Worm (Caenorhabditis elegans): ENCODE results near the gene F44E5.4.
A peak's percentile ranks its signal among the peaks of the same experiment; 100 is the strongest.

The F44E5.4 gene

ce11 chrII:11727438-11727837 is 31.7 kb downstream of the F44E5.4 start:
- TF ChIP-seq sma-9 (GFP tag; optimal IDR thresholded peaks at IDR 0.05) (no peak), sma-9 (tag; optimal IDR thresholded peaks at IDR 0.05) (no peak), lin-11 (tag; optimal IDR thresholded peaks at IDR 0.05) (no peak), gmeb-1 (tag; optimal IDR thresholded peaks at IDR 0.05) (no peak), unc-39 (tag; optimal IDR thresholded peaks at IDR 0.05) (no peak), nhr-12 (tag; optimal IDR thresholded peaks at IDR 0.05) (no peak), F13H6.1 (tag; optimal IDR thresholded peaks at IDR 0.05) (no peak), crh-2 (tag; optimal IDR thresholded peaks at IDR 0.05) (no peak), mab-5 (tag; optimal IDR thresholded peaks at IDR 0.05) (no peak), nhr-6 (tag; optimal IDR thresholded peaks at IDR 0.05) (no peak)

DNA sequence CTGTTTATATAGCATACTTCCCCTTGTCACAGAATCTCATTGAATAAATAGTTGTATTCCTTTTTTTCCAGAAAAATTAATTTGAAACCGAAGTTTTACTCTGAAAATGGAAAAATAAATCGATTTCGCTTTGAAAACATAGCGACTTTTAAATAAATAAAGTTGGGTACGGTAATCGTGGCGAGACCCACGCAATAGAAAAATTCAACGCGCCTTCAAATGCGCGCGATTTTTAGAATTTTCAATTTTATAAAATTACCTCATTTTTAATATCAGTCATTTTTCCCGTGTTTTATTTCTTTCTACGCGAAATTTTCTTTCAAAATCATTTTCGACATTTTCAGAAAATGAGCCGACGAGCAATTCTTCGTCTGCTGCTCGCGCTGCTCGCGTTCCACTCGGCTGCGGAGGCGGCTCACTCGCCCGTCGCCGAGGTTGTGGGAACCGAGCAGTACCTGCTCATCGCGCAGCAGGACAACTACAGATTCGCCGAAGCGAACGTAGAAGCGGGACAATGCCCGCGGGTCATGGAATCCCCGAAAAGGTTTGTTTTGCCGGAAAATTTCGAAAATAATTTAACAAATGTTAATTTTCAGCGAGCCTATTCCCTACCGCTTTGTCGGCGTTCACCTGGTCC is 32.5 kb downstream of the F44E5.4 start, which contains the start of gene F13D12.5:
Gene F13D12.5, plus strand, starts transcription at position 345 of the 637 bp plus-strand sequence.
- TF ChIP-seq peb-1 (tag; optimal IDR thresholded peaks at IDR 0.05) (no peak), ztf-4 (tag; optimal IDR thresholded peaks at IDR 0.05) (peak; percentile 38)

ce11 chrII:11725615-11726014 is 33.5 kb downstream of the F44E5.4 start:
- TF ChIP-seq sem-4 (tag; optimal IDR thresholded peaks at IDR 0.05) (no peak), egl-27 (tag; optimal IDR thresholded peaks at IDR 0.05) (no peak), nhr-23 (tag; optimal IDR thresholded peaks at IDR 0.05) (no peak), alr-1 (tag; optimal IDR thresholded peaks at IDR 0.05) (no peak), nhr-129 (tag; optimal IDR thresholded peaks at IDR 0.05) (no peak), gmeb-1 (tag; optimal IDR thresholded peaks at IDR 0.05) (no peak), dmd-4 (tag; optimal IDR thresholded peaks at IDR 0.05) (no peak), skn-1 (tag; optimal IDR thresholded peaks at IDR 0.05) (no peak)

- peak; percentile 1 for TF ChIP-seq unc-55 (GFP tag; optimal IDR thresholded peaks at IDR 0.05)
- peak; percentile 52 for TF ChIP-seq nhr-25 (tag; optimal IDR thresholded peaks at IDR 0.05)
- peak; percentile 10 for TF ChIP-seq fos-1 (tag; optimal IDR thresholded peaks at IDR 0.05)
- peak; percentile 42 for TF ChIP-seq nhr-129 (tag; optimal IDR thresholded peaks at IDR 0.05)
- peak; percentile 39 for TF ChIP-seq F13H6.1 (tag; optimal IDR thresholded peaks at IDR 0.05)
- TF ChIP-seq gmeb-1 (tag; optimal IDR thresholded peaks at IDR 0.05) = no peak
- no peak for TF ChIP-seq ama-1 (optimal IDR thresholded peaks at IDR 0.05)
- no peak for TF ChIP-seq ztf-4 (tag; optimal IDR thresholded peaks at IDR 0.05)
- TF ChIP-seq lin-13 (GFP tag; optimal IDR thresholded peaks at IDR 0.05) = peak; percentile 3
- peak; percentile 80 for TF ChIP-seq C34F6.9 (tag; optimal IDR thresholded peaks at IDR 0.05)
- TF ChIP-seq sem-4 (tag; optimal IDR thresholded peaks at IDR 0.05) = peak; percentile 65
- TF ChIP-seq blmp-1 (tag; optimal IDR thresholded peaks at IDR 0.05; ENCODE audit: insufficient read depth) = peak; percentile 8
- no peak for TF ChIP-seq skn-1 (tag; optimal IDR thresholded peaks at IDR 0.05)
- peak; percentile 64 for TF ChIP-seq crh-2 (tag; optimal IDR thresholded peaks at IDR 0.05)
- peak; percentile 41 for TF ChIP-seq egl-27 (tag; optimal IDR thresholded peaks at IDR 0.05)
- no peak for TF ChIP-seq R02D3.7 (tag; optimal IDR thresholded peaks at IDR 0.05)
- peak; percentile 18 for TF ChIP-seq mab-5 (tag; optimal IDR thresholded peaks at IDR 0.05)
- peak; percentile 4 to 13 for TF ChIP-seq mdl-1 (tag; optimal IDR thresholded peaks at IDR 0.05)
- TF ChIP-seq sma-9 (GFP tag; optimal IDR thresholded peaks at IDR 0.05) = peak; percentile 48
- TF ChIP-seq sma-9 (tag; optimal IDR thresholded peaks at IDR 0.05) = no peak
- peak; percentile 55 for TF ChIP-seq zag-1 (tag; optimal IDR thresholded peaks at IDR 0.05)
- TF ChIP-seq nhr-6 (tag; optimal IDR thresholded peaks at IDR 0.05) = peak; percentile 26
- TF ChIP-seq lsy-2 (tag; optimal IDR thresholded peaks at IDR 0.05) = peak in 1 of 2 experiments; percentile 65
- TF ChIP-seq ceh-82 (tag; optimal IDR thresholded peaks at IDR 0.05) = no peak
These were observed 34.7 kb downstream of the F44E5.4 start for ce11 chrII:11724362-11724761.

ce11 chrII:11723904-11724303 is 35.2 kb downstream of the F44E5.4 start, which contains the start of gene ldh-1:
ldh-1 (plus strand) TSS chrII:11724204.
- TF ChIP-seq nhr-129 (tag; optimal IDR thresholded peaks at IDR 0.05) (peak; percentile 77), C34F6.9 (tag; optimal IDR thresholded peaks at IDR 0.05) (no peak)

- TF ChIP-seq lin-11 (tag; optimal IDR thresholded peaks at IDR 0.05) = peak; percentile 7
- TF ChIP-seq lsy-2 (tag; optimal IDR thresholded peaks at IDR 0.05) = peak in 1 of 2 experiments; percentile 23
- TF ChIP-seq C34F6.9 (tag; optimal IDR thresholded peaks at IDR 0.05) = peak; percentile 40
- TF ChIP-seq sma-3 (GFP tag; optimal IDR thresholded peaks at IDR 0.05) = no peak
These were observed 36.9 kb downstream of the F44E5.4 start for ce11 chrII:11722164-11722563.
